Fruit fly (Drosophila melanogaster): ENCODE measurements around the gene Fdx1.
A peak's percentile ranks its signal among the peaks of the same experiment; 100 is the strongest.

The Fdx1 gene

DNA sequence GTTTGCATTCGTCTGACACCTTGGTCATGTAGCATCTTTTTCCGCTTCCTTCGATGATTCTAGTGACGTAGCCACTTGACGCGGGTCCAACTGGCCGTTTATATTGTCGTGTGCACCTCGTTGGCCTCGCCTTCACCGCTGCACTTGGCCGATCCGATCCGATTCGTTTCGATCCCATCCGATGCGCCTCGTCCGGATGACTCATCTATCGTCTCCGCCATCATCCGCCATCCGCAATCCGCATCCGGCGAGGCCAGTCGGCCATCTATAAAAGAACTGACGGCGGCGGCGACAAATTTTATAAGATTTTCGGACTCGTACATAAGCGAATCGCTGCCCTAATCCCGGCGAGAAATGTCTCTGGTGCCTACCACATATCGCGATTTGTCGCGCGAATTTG, 4.1 kb upstream of the Fdx1 start, which contains the start of gene CG4461:
TSS of gene CG4461 (plus strand) at position 301 of the 400 bp plus-strand sequence.
- TF ChIP-seq Dfd (GFP tag; optimal IDR thresholded peaks at IDR 0.05) (no peak), dl (GFP tag; optimal IDR thresholded peaks at IDR 0.05; ENCODE audit: insufficient read depth in 1 of 2, partially characterized antibody in 2 of 2) (no peak), usp (GFP tag; optimal IDR thresholded peaks at IDR 0.05) (no peak), CrebA (GFP tag; optimal IDR thresholded peaks at IDR 0.05; ENCODE audit: borderline replicate concordance) (no peak), dsf (GFP tag; optimal IDR thresholded peaks at IDR 0.05; ENCODE audit: borderline replicate concordance) (no peak), Jra (GFP tag; optimal IDR thresholded peaks at IDR 0.05) (no peak), N (GFP tag; optimal IDR thresholded peaks at IDR 0.05) (no peak), br (GFP tag; optimal IDR thresholded peaks at IDR 0.05) (no peak), CG9705 (GFP tag; optimal IDR thresholded peaks at IDR 0.05) (no peak), dmrt93B (GFP tag; optimal IDR thresholded peaks at IDR 0.05) (no peak), OdsH (GFP tag; optimal IDR thresholded peaks at IDR 0.05) (no peak), GATAd (GFP tag; optimal IDR thresholded peaks at IDR 0.05) (no peak), foxo (GFP tag; optimal IDR thresholded peaks at IDR 0.05) (no peak), brk (GFP tag; optimal IDR thresholded peaks at IDR 0.05) (no peak), pan (optimal IDR thresholded peaks at IDR 0.05) (no peak), woc (GFP tag; optimal IDR thresholded peaks at IDR 0.05) (no peak), Abd-B (GFP tag; optimal IDR thresholded peaks at IDR 0.05) (no peak), h (GFP tag; optimal IDR thresholded peaks at IDR 0.05) (no peak), HLH106 (tag; optimal IDR thresholded peaks at IDR 0.05) (no peak)

dm6 chr3L:9373374-9374004, 2.5 kb upstream of the Fdx1 start:
- peak; percentile 57 for TF ChIP-seq sage (GFP tag; optimal IDR thresholded peaks at IDR 0.05)
- TF ChIP-seq N (GFP tag; optimal IDR thresholded peaks at IDR 0.05): no peak
- TF ChIP-seq CG9705 (GFP tag; optimal IDR thresholded peaks at IDR 0.05): peak; percentile 51
- TF ChIP-seq OdsH (GFP tag; optimal IDR thresholded peaks at IDR 0.05): peak; percentile 72
- TF ChIP-seq pan (optimal IDR thresholded peaks at IDR 0.05): no peak
- TF ChIP-seq Hnf4 (GFP tag; optimal IDR thresholded peaks at IDR 0.05): peak; percentile 63
- TF ChIP-seq tai (GFP tag; optimal IDR thresholded peaks at IDR 0.05): no peak
- peak; percentile 40 for TF ChIP-seq br (GFP tag; optimal IDR thresholded peaks at IDR 0.05)
- TF ChIP-seq HLH106 (tag; optimal IDR thresholded peaks at IDR 0.05): peak; percentile 47
- TF ChIP-seq h (GFP tag; optimal IDR thresholded peaks at IDR 0.05): peak; percentile 77
- TF ChIP-seq sv (GFP tag; optimal IDR thresholded peaks at IDR 0.05): peak; percentile 53
- TF ChIP-seq Rel (GFP tag; optimal IDR thresholded peaks at IDR 0.05): no peak
- peak; percentile 21 for TF ChIP-seq Rel (tag; optimal IDR thresholded peaks at IDR 0.05)
- TF ChIP-seq Hr78 (GFP tag; optimal IDR thresholded peaks at IDR 0.05): no peak
- TF ChIP-seq Sp1 (GFP tag; optimal IDR thresholded peaks at IDR 0.05): peak; percentile 80
- TF ChIP-seq ey (GFP tag; optimal IDR thresholded peaks at IDR 0.05): peak; percentile 50
- peak; percentile 37 for TF ChIP-seq Jra (GFP tag; optimal IDR thresholded peaks at IDR 0.05)
- peak; percentile 68 for TF ChIP-seq fru (GFP tag; optimal IDR thresholded peaks at IDR 0.05)
- TF ChIP-seq brk (GFP tag; optimal IDR thresholded peaks at IDR 0.05): peak; percentile 63
- TF ChIP-seq woc (GFP tag; optimal IDR thresholded peaks at IDR 0.05): peak; percentile 1
- peak; percentile 96 for TF ChIP-seq Dif (GFP tag; optimal IDR thresholded peaks at IDR 0.05; ENCODE audit: partially characterized antibody)
- TF ChIP-seq foxo (GFP tag; optimal IDR thresholded peaks at IDR 0.05): peak in 1 of 2 experiments; percentile 83
- TF ChIP-seq rgr (GFP tag; optimal IDR thresholded peaks at IDR 0.05): peak; percentile 82
- peak; percentile 47 for TF ChIP-seq psq (GFP tag; optimal IDR thresholded peaks at IDR 0.05)
- no peak for TF ChIP-seq Mio (GFP tag; optimal IDR thresholded peaks at IDR 0.05)
- TF ChIP-seq dmrt93B (GFP tag; optimal IDR thresholded peaks at IDR 0.05): peak; percentile 36
- TF ChIP-seq Hr83 (GFP tag; optimal IDR thresholded peaks at IDR 0.05; ENCODE audit: poor library complexity, severe bottlenecking): peak; percentile 75
- TF ChIP-seq CG32264 (GFP tag; optimal IDR thresholded peaks at IDR 0.05): no peak
- peak; percentile 87 to 90 for TF ChIP-seq dl (GFP tag; optimal IDR thresholded peaks at IDR 0.05; ENCODE audit: insufficient read depth in 1 of 2, partially characterized antibody in 2 of 2)

DNA sequence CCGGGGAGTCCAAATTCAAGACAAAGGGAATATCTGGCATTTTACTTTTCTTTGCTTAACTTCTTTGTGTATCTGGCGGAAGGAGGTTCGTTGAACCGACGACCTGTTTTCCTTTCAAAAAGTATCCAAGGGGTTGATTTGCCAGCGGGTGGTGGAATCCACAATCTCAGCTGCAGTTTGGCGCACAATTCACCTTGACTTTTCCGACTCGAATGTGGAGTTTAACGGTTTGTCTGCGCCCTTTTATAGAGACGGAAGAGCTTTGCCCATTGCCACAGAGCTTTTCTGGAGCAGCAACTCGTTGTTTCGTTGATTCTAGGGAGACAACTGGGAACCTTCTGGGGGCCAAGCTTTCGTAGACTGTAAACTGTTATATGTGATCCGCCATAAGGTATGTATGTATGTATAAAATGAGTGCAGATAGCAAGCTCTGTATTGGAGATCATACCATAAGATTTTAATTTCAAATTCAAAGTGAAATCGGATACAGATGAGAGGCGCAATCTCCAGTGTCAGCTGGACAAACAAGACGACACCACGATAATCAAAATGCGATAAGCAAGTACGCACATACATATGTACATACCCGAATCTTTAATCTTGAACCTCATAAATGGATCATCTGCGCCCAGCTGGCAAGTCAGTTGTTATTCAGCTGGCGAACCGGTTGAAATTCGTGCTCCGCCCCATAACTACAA, 1.4 kb upstream of the Fdx1 start, which contains the start of the genes Hsp67Bc, CG4456 and Hsp22:
TSS of gene Hsp67Bc (minus strand) at position 220 of the 698 bp plus-strand sequence.
TSS of gene CG4456 (plus strand) at position 445 of the 698 bp plus-strand sequence.
TSS of gene Hsp22 (plus strand) at position 654 of the 698 bp plus-strand sequence.
- TF ChIP-seq br (GFP tag; optimal IDR thresholded peaks at IDR 0.05) (no peak), Rel (GFP tag; optimal IDR thresholded peaks at IDR 0.05) (no peak), Rel (tag; optimal IDR thresholded peaks at IDR 0.05) (peak; percentile 5)
